Worm (Caenorhabditis elegans) whole organism, young adult: ENCODE measurements around the gene cdr-3.

Experiments used
- B0035.1 ChIP-seq: sonication (generic microtip); optimal IDR thresholded peaks from 2 replicates; lab custom pipeline; 2016; ENCODE audit warnings: missing genetic modification characterization, mild to moderate bottlenecking, missing compliant biosample characterization, missing genotype, missing genetic modification reagents
- B0261.1 ChIP-seq: sonication (generic microtip); optimal IDR thresholded peaks from 2 replicates; lab custom pipeline; 2016; ENCODE audit warnings: mild to moderate bottlenecking, missing genetic modification characterization, moderate library complexity, missing compliant biosample characterization
- F33H1.4 ChIP-seq: fragments of 200-800 bp; sonication (Bioruptor generic); IDR thresholded peaks from 2 replicates; pipeline ENCODE4 v1.3.6; 2022; ENCODE audit warnings: missing genetic modification reagents, missing genetic modification characterization, missing compliant biosample characterization
- F57C9.4 ChIP-seq: sonication (generic microtip); optimal IDR thresholded peaks from 2 replicates; lab custom pipeline; 2017; ENCODE audit warnings: mild to moderate bottlenecking, missing genetic modification characterization, missing compliant biosample characterization
- K11D2.4 ChIP-seq: fragments of 200-800 bp; sonication (Bioruptor generic); IDR thresholded peaks from 2 replicates; pipeline ENCODE4 v1.3.6; 2022; ENCODE audit warnings: missing genetic modification reagents, missing genetic modification characterization, missing compliant biosample characterization
- T07F8.4 ChIP-seq: sonication (generic microtip); optimal IDR thresholded peaks from 2 replicates; lab custom pipeline; 2016; ENCODE audit warnings: mild to moderate bottlenecking, missing genetic modification characterization, moderate library complexity, missing compliant biosample characterization
- ZK185.1 ChIP-seq: sonication (generic microtip); optimal IDR thresholded peaks from 2 replicates; lab custom pipeline; 2016; ENCODE audit warnings: mild to moderate bottlenecking, missing genetic modification characterization, missing compliant biosample characterization; ENCODE audit not compliant: poor library complexity, severe bottlenecking
- akir-1 ChIP-seq: fragments of 200-800 bp; sonication (Bioruptor generic); optimal IDR thresholded peaks from 2 replicates; lab custom pipeline; 2018; ENCODE audit warnings: mild to moderate bottlenecking, missing genetic modification characterization, moderate library complexity, missing compliant biosample characterization
- ama-1 ChIP-seq, 3 experiments: fragments of 150-350 bp in 1 of 3; sonication (generic microtip) in 2 of 3; optimal IDR thresholded peaks; 2 replicates each; lab custom pipeline; 2014 to 2018; ENCODE audit warnings: missing biosample characterization in 2 of 3, missing genetic modification characterization in 2 of 3, missing genetic modification reagents in 2 of 3
- atf-7 ChIP-seq: sonication (generic microtip); optimal IDR thresholded peaks from 2 replicates; lab custom pipeline; 2017; ENCODE audit warnings: mild to moderate bottlenecking, missing genetic modification characterization, missing compliant biosample characterization
- attf-5 ChIP-seq: fragments of 200-800 bp; sonication (Bioruptor generic); optimal IDR thresholded peaks from 2 replicates; lab custom pipeline; 2018; ENCODE audit warnings: mild to moderate bottlenecking, missing genetic modification characterization, missing compliant biosample characterization
- bed-1 ChIP-seq: fragments of 200-800 bp; sonication (Bioruptor generic); IDR thresholded peaks from 2 replicates; pipeline ENCODE4 v1.3.6; 2022; ENCODE audit warnings: missing genetic modification reagents, missing genetic modification characterization, missing compliant biosample characterization
- ccch-3 ChIP-seq: fragments of 200-800 bp; sonication (Bioruptor generic); optimal IDR thresholded peaks from 2 replicates; lab custom pipeline; 2018; ENCODE audit warnings: mild to moderate bottlenecking, missing genetic modification characterization, missing compliant biosample characterization
- cebp-1 ChIP-seq, 2 experiments: fragments of 200-800 bp in 1 of 2; sonication (Bioruptor generic) in 1 of 2; sonication (generic microtip) in 1 of 2; IDR thresholded peaks in 1 of 2; optimal IDR thresholded peaks in 1 of 2; 2 replicates each; pipeline versions ENCODE4 v1.3.6 to Lab custom; 2017 to 2022; ENCODE audit warnings: missing compliant biosample characterization in 2 of 2, missing genetic modification characterization in 2 of 2, mild to moderate bottlenecking in 1 of 2, missing genetic modification reagents in 1 of 2, moderate library complexity in 1 of 2
- cebp-2 ChIP-seq: fragments of 200-800 bp; sonication (Bioruptor generic); IDR thresholded peaks from 2 replicates; pipeline ENCODE4 v1.3.6; 2022; ENCODE audit warnings: missing genetic modification characterization, missing compliant biosample characterization
- ceh-58 ChIP-seq: fragments of 200-800 bp; sonication (Bioruptor generic); IDR thresholded peaks from 2 replicates; pipeline ENCODE4 v1.3.6; 2022; ENCODE audit warnings: missing genetic modification characterization, missing compliant biosample characterization
- chd-7 ChIP-seq: sonication (generic microtip); optimal IDR thresholded peaks from 2 replicates; lab custom pipeline; 2016; ENCODE audit warnings: mild to moderate bottlenecking, missing genetic modification characterization, moderate library complexity, missing compliant biosample characterization
- dox-1 ChIP-seq: fragments of 200-800 bp; sonication (Bioruptor generic); IDR thresholded peaks from 2 replicates; pipeline ENCODE4 v1.3.6; 2022; ENCODE audit warnings: missing genetic modification reagents, missing genetic modification characterization, missing compliant biosample characterization
- dpff-1 ChIP-seq: sonication (generic microtip); optimal IDR thresholded peaks from 2 replicates; lab custom pipeline; 2017; ENCODE audit warnings: mild to moderate bottlenecking, missing genetic modification characterization, missing compliant biosample characterization
- egl-18 ChIP-seq: fragments of 200-800 bp; sonication (Bioruptor generic); IDR thresholded peaks from 2 replicates; pipeline ENCODE4 v1.3.6; 2022; ENCODE audit warnings: missing genetic modification reagents, missing genetic modification characterization, missing compliant biosample characterization
- ekl-4 ChIP-seq: fragments of 200-800 bp; sonication (Bioruptor generic); IDR thresholded peaks from 2 replicates; pipeline ENCODE4 v1.3.6; 2022; ENCODE audit warnings: missing genetic modification reagents, missing genetic modification characterization, missing compliant biosample characterization
- him-1 ChIP-seq: sonication (generic microtip); optimal IDR thresholded peaks from 2 replicates; lab custom pipeline; 2016; ENCODE audit warnings: missing genotype, missing genetic modification reagents, missing genetic modification characterization, missing compliant biosample characterization
- hlh-12 ChIP-seq: sonication (generic microtip); optimal IDR thresholded peaks from 2 replicates; lab custom pipeline; 2016; ENCODE audit warnings: missing genetic modification characterization, missing compliant biosample characterization
- lag-1 ChIP-seq: fragments of 200-800 bp; sonication (Bioruptor generic); IDR thresholded peaks from 2 replicates; pipeline ENCODE4 v1.3.6; 2022; ENCODE audit warnings: missing genetic modification reagents, missing genetic modification characterization, missing compliant biosample characterization
- let-607 ChIP-seq, 2 experiments: fragments of 200-800 bp in 1 of 2; sonication (Bioruptor generic) in 1 of 2; sonication (generic microtip) in 1 of 2; optimal IDR thresholded peaks; 2 replicates each; lab custom pipeline; 2016 to 2018; ENCODE audit warnings: mild to moderate bottlenecking in 2 of 2, missing compliant biosample characterization in 2 of 2, missing genetic modification characterization in 2 of 2, moderate library complexity in 2 of 2, missing genotype in 1 of 2
- lin-26 ChIP-seq: fragments of 200-800 bp; sonication (Bioruptor generic); IDR thresholded peaks from 2 replicates; pipeline ENCODE4 v1.3.6; 2022; ENCODE audit warnings: missing genetic modification reagents, missing genetic modification characterization, missing compliant biosample characterization
- lir-1 ChIP-seq: fragments of 200-800 bp; sonication (Bioruptor generic); conservative IDR thresholded peaks from 2 replicates; pipeline ENCODE4 v1.3.6; 2022; ENCODE audit warnings: missing genetic modification reagents, missing genetic modification characterization, missing compliant biosample characterization
- lsy-27 ChIP-seq: sonication (generic microtip); optimal IDR thresholded peaks from 2 replicates; lab custom pipeline; 2017; ENCODE audit warnings: missing genetic modification characterization, mild to moderate bottlenecking, missing compliant biosample characterization, antibody characterized with exemption, missing genotype, borderline replicate concordance; ENCODE audit not compliant: insufficient read depth
- madf-6 ChIP-seq: fragments of 200-800 bp; sonication (Bioruptor generic); IDR thresholded peaks from 2 replicates; pipeline ENCODE4 v1.3.6; 2022; ENCODE audit warnings: missing genetic modification reagents, missing genetic modification characterization, missing compliant biosample characterization
- nfya-2 ChIP-seq: fragments of 200-800 bp; sonication (Bioruptor generic); IDR thresholded peaks from 2 replicates; pipeline ENCODE4 v1.3.6; 2022; ENCODE audit warnings: missing genetic modification reagents, missing genetic modification characterization, missing compliant biosample characterization
- nhr-80 ChIP-seq: sonication (generic microtip); optimal IDR thresholded peaks from 2 replicates; lab custom pipeline; 2016; ENCODE audit warnings: missing genetic modification characterization, missing compliant biosample characterization
- repo-1 ChIP-seq: sonication (generic microtip); optimal IDR thresholded peaks from 2 replicates; lab custom pipeline; 2017; ENCODE audit warnings: mild to moderate bottlenecking, missing genetic modification characterization, missing compliant biosample characterization
- rpc-1 ChIP-seq, 2 experiments: fragments of 150-350 bp in 1 of 2; sonication (generic microtip) in 1 of 2; optimal IDR thresholded peaks; 2 replicates each; lab custom pipeline; 2014 to 2018; ENCODE audit warnings: missing biosample characterization in 1 of 2, missing genetic modification characterization in 1 of 2, missing genetic modification reagents in 1 of 2, missing genotype in 1 of 2
- sdz-38 ChIP-seq: sonication (generic microtip); optimal IDR thresholded peaks from 2 replicates; lab custom pipeline; 2016; ENCODE audit warnings: missing genotype, missing genetic modification characterization, missing compliant biosample characterization
- sea-2 ChIP-seq: fragments of 200-800 bp; sonication (Bioruptor generic); IDR thresholded peaks from 2 replicates; pipeline ENCODE4 v1.3.6; 2022; ENCODE audit warnings: missing genetic modification characterization, missing compliant biosample characterization
- snpc-1.1 ChIP-seq: sonication (generic microtip); optimal IDR thresholded peaks from 2 replicates; lab custom pipeline; 2017; ENCODE audit warnings: missing genetic modification characterization, mild to moderate bottlenecking, missing compliant biosample characterization, antibody characterized with exemption, moderate library complexity, missing genotype, missing genetic modification reagents; ENCODE audit not compliant: insufficient read depth
- sptf-2 ChIP-seq: fragments of 200-800 bp; sonication (Bioruptor generic); optimal IDR thresholded peaks from 2 replicates; lab custom pipeline; 2018; ENCODE audit warnings: mild to moderate bottlenecking, missing genetic modification characterization, missing compliant biosample characterization
- tbp1 ChIP-seq: fragments of 200-800 bp; sonication (Bioruptor generic); optimal IDR thresholded peaks from 2 replicates; lab custom pipeline; 2018; ENCODE audit warnings: mild to moderate bottlenecking, missing genetic modification characterization, missing compliant biosample characterization
- tlf-1 ChIP-seq: fragments of 200-800 bp; sonication (Bioruptor generic); optimal IDR thresholded peaks from 2 replicates; lab custom pipeline; 2018; ENCODE audit warnings: mild to moderate bottlenecking, missing genetic modification characterization, missing compliant biosample characterization
- unc-62 ChIP-seq: fragments of 150-350 bp; optimal IDR thresholded peaks from 2 replicates; lab custom pipeline; 2014; ENCODE audit warnings: missing biosample characterization, missing genetic modification reagents, missing genetic modification characterization
- zim-3 ChIP-seq: sonication (generic microtip); optimal IDR thresholded peaks from 2 replicates; lab custom pipeline; 2017; ENCODE audit warnings: mild to moderate bottlenecking, missing genetic modification characterization, moderate library complexity, missing compliant biosample characterization
- ztf-28 ChIP-seq: fragments of 200-800 bp; sonication (Bioruptor generic); IDR thresholded peaks from 2 replicates; pipeline ENCODE4 v1.3.6; 2022; ENCODE audit warnings: missing genetic modification reagents, missing genetic modification characterization, missing compliant biosample characterization
- ztf-6 ChIP-seq: fragments of 200-800 bp; sonication (Bioruptor generic); IDR thresholded peaks from 2 replicates; pipeline ENCODE4 v1.3.6; 2022; ENCODE audit warnings: missing genetic modification reagents, missing genetic modification characterization, missing compliant biosample characterization

Gene cdr-3

DNA sequence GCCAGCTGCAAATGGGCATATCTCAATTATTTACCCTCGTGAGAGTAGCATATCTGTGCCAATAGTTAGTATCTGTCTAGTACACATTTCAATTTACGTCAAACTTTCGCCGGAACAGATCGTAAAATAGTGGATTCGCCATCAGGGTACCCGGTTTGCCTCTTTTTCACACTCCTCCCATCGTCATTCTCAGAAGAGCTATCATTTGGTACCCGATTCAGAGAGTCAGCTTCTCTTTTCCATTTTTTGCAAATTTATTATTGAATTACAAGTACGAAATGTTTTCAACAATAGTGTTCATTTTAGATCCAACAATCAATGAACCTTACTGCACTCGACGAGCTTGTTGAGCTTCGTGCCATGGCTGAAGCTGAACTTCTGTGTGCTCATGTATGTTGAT lies 11.9 kb upstream of the cdr-3 start, which contains the start of gene C54D10.5:
TSS of gene C54D10.5 (plus strand) at position 301 of the 400 bp plus-strand sequence.
- TF ChIP-seq cebp-1 (GFP tag; IDR thresholded peaks at IDR 0.05; lab: Robert Waterston, UW) (no peak), cebp-1 (tag; optimal IDR thresholded peaks at IDR 0.05; lab: Kevin White, UChicago) (no peak), lin-26 (GFP tag; lab: Robert Waterston, UW) (no peak), ztf-6 (no peak), chd-7 (tag; lab: Kevin White, UChicago) (no peak), dpff-1 (tag; lab: Kevin White, UChicago) (no peak), ztf-28 (GFP tag; lab: Robert Waterston, UW) (no peak), zim-3 (tag; lab: Kevin White, UChicago) (no peak), ccch-3 (GFP tag; lab: Kevin White, UChicago) (no peak), T07F8.4 (tag; lab: Kevin White, UChicago) (no peak), attf-5 (GFP tag; lab: Kevin White, UChicago) (no peak), egl-18 (GFP tag; lab: Robert Waterston, UW) (no peak), bed-1 (GFP tag; lab: Robert Waterston, UW) (no peak), ZK185.1 (tag; lab: Kevin White, UChicago) (no peak)
- TF ChIP-seq, all 124 proteins: peak for 0

DNA sequence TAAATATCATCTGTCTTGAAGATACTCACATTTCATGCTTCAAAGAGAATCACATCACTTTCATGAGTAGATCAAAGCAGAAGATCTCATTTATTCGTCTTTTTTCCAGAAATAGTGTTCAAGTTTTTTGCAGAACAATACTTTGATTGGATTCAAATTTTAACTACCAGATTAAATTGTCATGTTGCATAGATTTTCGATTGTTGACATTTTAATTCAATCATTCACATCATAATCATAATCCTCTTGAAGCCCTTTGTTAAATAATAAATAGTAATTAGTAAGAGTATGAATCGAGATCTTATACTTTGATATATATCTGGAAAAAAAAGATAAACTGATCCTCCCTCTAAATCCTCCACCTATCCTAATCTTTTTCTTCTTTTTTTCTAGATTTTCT lies 10.6 kb upstream of the cdr-3 start:
- no peak for TF ChIP-seq akir-1 (GFP tag; lab: Kevin White, UChicago)
- no peak for TF ChIP-seq rpc-1 (optimal IDR thresholded peaks at IDR 0.05; lab: Kevin White, UChicago)
- no peak for TF ChIP-seq rpc-1 (tag; optimal IDR thresholded peaks at IDR 0.05; lab: Kevin White, UChicago)
- no peak for TF ChIP-seq lir-1 (GFP tag; lab: Robert Waterston, UW)
- TF ChIP-seq cebp-2 (GFP tag; lab: Robert Waterston, UW) = no peak
- TF ChIP-seq unc-62 (GFP tag; lab: Kevin White, UChicago) = no peak
- TF ChIP-seq lag-1 (GFP tag; lab: Robert Waterston, UW) = no peak
- TF ChIP-seq T07F8.4 (tag; lab: Kevin White, UChicago) = no peak
- TF ChIP-seq snpc-1.1 = no peak
- no peak for TF ChIP-seq ekl-4
- TF ChIP-seq F33H1.4 (GFP tag; lab: Robert Waterston, UW) = no peak
- TF ChIP-seq him-1 = no peak
- no peak for TF ChIP-seq ama-1 (optimal IDR thresholded peaks at IDR 0.05; lab: Kevin White, UChicago)
- TF ChIP-seq ama-1 (GFP tag; optimal IDR thresholded peaks at IDR 0.05; lab: Kevin White, UChicago) = no peak
- TF ChIP-seq ccch-3 (GFP tag; lab: Kevin White, UChicago) = no peak
- TF ChIP-seq chd-7 (tag; lab: Kevin White, UChicago) = no peak
- TF ChIP-seq let-607 (tag; optimal IDR thresholded peaks at IDR 0.05; lab: Kevin White, UChicago) = no peak
- TF ChIP-seq hlh-12 = no peak
- no peak for TF ChIP-seq ceh-58 (GFP tag; lab: Robert Waterston, UW)

DNA sequence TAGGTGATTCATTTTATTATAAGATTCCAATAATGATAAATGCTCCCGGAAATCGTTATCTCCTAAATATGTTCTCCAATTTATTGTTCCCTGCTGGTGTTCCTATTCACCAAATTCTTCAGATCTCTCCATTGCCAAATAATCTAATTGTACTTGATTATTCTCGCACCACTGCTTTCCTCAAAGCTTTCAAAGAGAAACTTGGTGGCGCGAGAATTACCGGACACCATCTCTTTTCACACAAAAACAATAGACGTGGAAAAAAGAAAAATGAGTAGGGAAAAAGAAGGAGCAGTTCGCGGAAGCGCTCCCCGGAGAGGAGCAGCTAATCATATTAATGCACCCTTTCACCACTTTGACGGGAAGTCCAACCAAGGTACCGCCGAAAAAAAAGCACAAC lies 4.2 kb upstream of the cdr-3 start:
- TF ChIP-seq repo-1 (tag; lab: Kevin White, UChicago) = no peak
- no peak for TF ChIP-seq F33H1.4 (GFP tag; lab: Robert Waterston, UW)
- no peak for TF ChIP-seq dox-1 (GFP tag; lab: Robert Waterston, UW)
- no peak for TF ChIP-seq madf-6
- no peak for TF ChIP-seq nfya-2 (GFP tag; lab: Robert Waterston, UW)
- TF ChIP-seq atf-7 (tag; lab: Kevin White, UChicago) = no peak

DNA sequence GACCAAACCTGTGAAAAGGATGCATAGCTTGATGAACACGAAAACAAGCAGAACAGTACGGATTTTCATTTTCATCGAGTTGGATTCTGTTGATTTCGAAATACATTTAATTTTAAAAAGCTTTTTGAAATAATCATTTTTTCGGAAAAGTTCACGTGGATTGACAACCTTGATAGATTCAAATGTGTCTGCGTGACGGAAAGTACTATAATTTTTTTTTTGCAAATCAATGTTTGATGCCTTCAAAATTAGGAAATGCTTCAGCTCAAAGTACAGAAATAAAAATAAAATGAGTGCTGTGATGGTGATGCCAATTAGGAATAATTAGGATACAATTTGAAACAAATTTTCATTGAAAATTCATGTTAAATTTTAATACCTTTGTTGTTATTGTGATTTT lies 3.7 kb upstream of the cdr-3 start, which contains the start of gene C54D10.4:
TSS of gene C54D10.4 (minus strand) at position 101 of the 400 bp plus-strand sequence.
- TF ChIP-seq tlf-1 (no peak), sea-2 (GFP tag; lab: Robert Waterston, UW) (no peak), sdz-38 (no peak), B0261.1 (tag; lab: Kevin White, UChicago) (no peak), F57C9.4 (no peak), nhr-80 (tag; lab: Kevin White, UChicago) (no peak), zim-3 (tag; lab: Kevin White, UChicago) (no peak), lsy-27 (no peak), sptf-2 (no peak), B0035.1 (tag; lab: Kevin White, UChicago) (no peak), attf-5 (GFP tag; lab: Kevin White, UChicago) (no peak), tbp1 (GFP tag; lab: Kevin White, UChicago) (no peak), nfya-2 (GFP tag; lab: Robert Waterston, UW) (no peak), K11D2.4 (no peak)
